Worm (Caenorhabditis elegans): ENCODE measurements around the gene frpr-21.

frpr-21 gene

DNA sequence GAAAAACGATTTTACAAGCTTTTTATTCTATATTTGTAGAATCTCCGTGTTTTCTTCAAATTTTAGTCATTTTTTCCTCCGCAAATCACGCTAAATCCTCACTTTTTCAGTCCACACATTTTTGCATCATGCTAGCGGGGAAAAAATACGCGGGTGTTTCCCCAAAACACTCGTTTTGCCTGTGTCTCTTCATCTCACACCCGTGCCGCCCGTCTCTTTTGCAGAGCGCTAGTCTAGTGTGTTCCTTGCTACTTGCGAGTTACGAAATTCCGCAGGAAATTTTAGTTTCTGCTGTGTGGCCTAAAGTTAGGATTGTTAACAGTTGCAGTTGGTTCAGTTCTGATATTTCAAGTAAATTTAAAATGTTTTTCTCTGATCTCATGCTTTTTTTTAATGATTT, 23.9 kb upstream of the frpr-21 start (continued):
- TF ChIP-seq him-1 (tag; optimal IDR thresholded peaks at IDR 0.05) (no peak), sea-2 (GFP tag; IDR thresholded peaks at IDR 0.05) (0 out of 2 replicates have a peak, but pooled peaks have one; percentile 12), F22D6.2 (tag; optimal IDR thresholded peaks at IDR 0.05) (no peak), egl-18 (GFP tag; IDR thresholded peaks at IDR 0.05) (no peak), lag-1 (GFP tag; IDR thresholded peaks at IDR 0.05) (no peak), ccch-3 (GFP tag; optimal IDR thresholded peaks at IDR 0.05) (no peak), F37B4.10 (GFP tag; IDR thresholded peaks at IDR 0.05) (no peak), ceh-79 (tag; optimal IDR thresholded peaks at IDR 0.05) (no peak), let-526 (GFP tag; IDR thresholded peaks at IDR 0.05) (no peak), chd-7 (tag; optimal IDR thresholded peaks at IDR 0.05) (peak; percentile 10), egl-44 (GFP tag; IDR thresholded peaks at IDR 0.05) (no peak), cebp-2 (GFP tag; IDR thresholded peaks at IDR 0.05) (0 out of 2 replicates have a peak, but pooled peaks have one; percentile 40), mel-28 (tag; optimal IDR thresholded peaks at IDR 0.05; ENCODE audit: borderline replicate concordance) (no peak), rcor-1 (GFP tag; IDR thresholded peaks at IDR 0.05) (no peak), sptf-2 (GFP tag; optimal IDR thresholded peaks at IDR 0.05) (no peak), attf-5 (GFP tag; optimal IDR thresholded peaks at IDR 0.05) (peak; percentile 50), unc-130 (GFP tag; optimal IDR thresholded peaks at IDR 0.05) (no peak), ceh-91 (GFP tag; IDR thresholded peaks at IDR 0.05) (no peak), F57A8.1 (GFP tag; optimal IDR thresholded peaks at IDR 0.05) (no peak), attf-3 (GFP tag; conservative IDR thresholded peaks at IDR 0.05) (no peak), hsf-1 (GFP tag; IDR thresholded peaks at IDR 0.05) (no peak), ztf-18 (tag; optimal IDR thresholded peaks at IDR 0.05) (no peak), bed-1 (GFP tag; IDR thresholded peaks at IDR 0.05) (no peak), ceh-27 (GFP tag; optimal IDR thresholded peaks at IDR 0.05) (no peak), snpc-1.1 (tag; optimal IDR thresholded peaks at IDR 0.05; ENCODE audit: insufficient read depth) (no peak), repo-1 (tag; optimal IDR thresholded peaks at IDR 0.05) (peak; percentile 50), lsl-1 (GFP tag; optimal IDR thresholded peaks at IDR 0.05) (no peak), B0019.2 (GFP tag; conservative IDR thresholded peaks at IDR 0.05) (no peak), lsy-27 (tag; optimal IDR thresholded peaks at IDR 0.05; ENCODE audit: borderline replicate concordance, insufficient read depth) (no peak), akir-1 (GFP tag; optimal IDR thresholded peaks at IDR 0.05) (no peak), lin-54 (GFP tag; optimal IDR thresholded peaks at IDR 0.05) (no peak), nfya-1 (tag; optimal IDR thresholded peaks at IDR 0.05; ENCODE audit: borderline replicate concordance, insufficient read depth) (no peak), T07F8.4 (tag; optimal IDR thresholded peaks at IDR 0.05) (no peak), gei-17 (GFP tag; optimal IDR thresholded peaks at IDR 0.05) (no peak), cebp-1 (GFP tag; IDR thresholded peaks at IDR 0.05) (peak; percentile 86), cebp-1 (tag; optimal IDR thresholded peaks at IDR 0.05) (peak; percentile 93), ceh-40 (GFP tag; IDR thresholded peaks at IDR 0.05) (no peak), ztf-25 (GFP tag; IDR thresholded peaks at IDR 0.05) (no peak), ama-1 (optimal IDR thresholded peaks at IDR 0.05) (no peak), ama-1 (GFP tag; optimal IDR thresholded peaks at IDR 0.05) (no peak), ZK185.1 (tag; optimal IDR thresholded peaks at IDR 0.05; ENCODE audit: poor library complexity, severe bottlenecking) (no peak), mxl-1 (tag; optimal IDR thresholded peaks at IDR 0.05) (no peak), madf-8 (GFP tag; conservative IDR thresholded peaks at IDR 0.05) (no peak), dpl-1 (GFP tag; optimal IDR thresholded peaks at IDR 0.05) (no peak), pha-4 (tag; optimal IDR thresholded peaks at IDR 0.05) (no peak), ceh-58 (GFP tag; IDR thresholded peaks at IDR 0.05) (no peak), tbp1 (GFP tag; optimal IDR thresholded peaks at IDR 0.05) (no peak), nfyb-1 (GFP tag; IDR thresholded peaks at IDR 0.05) (peak; percentile 35; the same call in 1 of the 2 replicates), atf-7 (tag; optimal IDR thresholded peaks at IDR 0.05) (no peak), F10E7.11 (tag; optimal IDR thresholded peaks at IDR 0.05) (no peak)

Data from whole organism, young adult.